Worm (Caenorhabditis elegans) whole organism, L4 larva: ENCODE results near the gene Y57G11C.1147.

Experiments
- F10B5.3 ChIP-seq: sonication (generic microtip); optimal IDR thresholded peaks from 2 replicates; lab custom pipeline; 2016; ENCODE audit warnings: mild to moderate bottlenecking, missing genetic modification characterization, missing compliant biosample characterization
- F26F4.8 ChIP-seq: fragments of 200-800 bp; sonication (Bioruptor generic); conservative IDR thresholded peaks from 2 replicates; pipeline ENCODE4 v1.3.6; 2022; ENCODE audit warnings: missing genetic modification characterization, missing compliant biosample characterization
- F49E8.2 ChIP-seq: sonication (generic microtip); optimal IDR thresholded peaks from 2 replicates; lab custom pipeline; 2016; ENCODE audit warnings: missing compliant biosample characterization, mild to moderate bottlenecking, missing genetic modification characterization, borderline replicate concordance
- Y105C5A.15 ChIP-seq: fragments of 200-800 bp; sonication (Bioruptor generic); IDR thresholded peaks from 2 replicates; pipeline ENCODE4 v1.3.6; 2022; ENCODE audit warnings: missing genetic modification characterization, missing compliant biosample characterization
- aha-1 ChIP-seq: fragments of 150-350 bp; peaks from one replicate; lab custom pipeline; 2014; ENCODE audit warnings: missing biosample characterization, missing genetic modification characterization
- aly-2 ChIP-seq: sonication (generic microtip); optimal IDR thresholded peaks from 2 replicates; lab custom pipeline; 2018; ENCODE audit warnings: missing biosample characterization, missing genetic modification characterization
- ctbp-1 ChIP-seq: fragments of 200-800 bp; sonication (Bioruptor generic); IDR thresholded peaks from 2 replicates; pipeline ENCODE4 v1.3.6; 2022; ENCODE audit warnings: missing genetic modification reagents, missing genetic modification characterization, missing compliant biosample characterization
- daf-16 ChIP-seq, 3 experiments: sonication (generic microtip); optimal IDR thresholded peaks; 2 replicates each; lab custom pipeline; 2016 to 2017; ENCODE audit warnings: missing genetic modification characterization in 3 of 3, missing genetic modification reagents in 3 of 3, mild to moderate bottlenecking in 2 of 3, missing compliant biosample characterization in 2 of 3, missing biosample characterization in 1 of 3, moderate library complexity in 1 of 3
- daf-19 ChIP-seq: fragments of 200-800 bp; sonication (Bioruptor generic); conservative IDR thresholded peaks from 2 replicates; pipeline ENCODE4 v1.3.6; 2022; ENCODE audit warnings: missing genetic modification characterization, missing compliant biosample characterization
- dmd-6 ChIP-seq: fragments of 200-800 bp; sonication (Bioruptor generic); IDR thresholded peaks from 2 replicates; pipeline ENCODE4 v1.3.6; 2022; ENCODE audit warnings: missing genetic modification reagents, missing genetic modification characterization, missing compliant biosample characterization
- dmd-8 ChIP-seq: fragments of 200-800 bp; sonication (Bioruptor generic); IDR thresholded peaks from 2 replicates; pipeline ENCODE4 v1.3.6; 2022; ENCODE audit warnings: missing genetic modification characterization, missing compliant biosample characterization
- duxl-1 ChIP-seq: sonication (generic microtip); optimal IDR thresholded peaks from 2 replicates; lab custom pipeline; 2016; ENCODE audit warnings: mild to moderate bottlenecking, missing genetic modification characterization, moderate library complexity, missing compliant biosample characterization; ENCODE audit not compliant: poor library complexity
- dve-1 ChIP-seq: sonication (generic microtip); optimal IDR thresholded peaks from 2 replicates; lab custom pipeline; 2017; ENCODE audit warnings: antibody characterized with exemption, mild to moderate bottlenecking, missing genetic modification characterization, missing compliant biosample characterization; ENCODE audit not compliant: insufficient read depth
- fkh-10 ChIP-seq: fragments of 150-350 bp; optimal IDR thresholded peaks from 2 replicates; lab custom pipeline; 2014; ENCODE audit warnings: missing biosample characterization, missing genetic modification reagents, missing genetic modification characterization
- hmg-1.1 ChIP-seq: fragments of 200-800 bp; sonication (Bioruptor generic); IDR thresholded peaks from 2 replicates; pipeline ENCODE4 v1.3.6; 2022; ENCODE audit warnings: missing genetic modification reagents, missing genetic modification characterization, missing compliant biosample characterization
- jun-1 ChIP-seq: fragments of 150-350 bp; optimal IDR thresholded peaks from 2 replicates; lab custom pipeline; 2014; ENCODE audit warnings: missing biosample characterization, missing genetic modification reagents, missing genetic modification characterization
- lin-13 ChIP-seq: fragments of 150-350 bp; optimal IDR thresholded peaks from 2 replicates; lab custom pipeline; 2014; ENCODE audit warnings: missing biosample characterization, missing genetic modification reagents, missing genetic modification characterization
- lin-29 ChIP-seq: fragments of 200-800 bp; sonication (Bioruptor generic); IDR thresholded peaks from 2 replicates; pipeline ENCODE4 v1.3.6; 2022; ENCODE audit warnings: missing genetic modification reagents, missing genetic modification characterization, missing compliant biosample characterization
- lin-38 ChIP-seq: fragments of 200-800 bp; sonication (Bioruptor generic); IDR thresholded peaks from 2 replicates; pipeline ENCODE4 v1.3.6; 2022; ENCODE audit warnings: missing genetic modification reagents, missing genetic modification characterization, missing compliant biosample characterization
- lin-39 ChIP-seq: fragments of 150-350 bp; optimal IDR thresholded peaks from 2 replicates; lab custom pipeline; 2014; ENCODE audit warnings: missing biosample characterization, missing genetic modification reagents, missing genetic modification characterization
- madf-5 ChIP-seq, 2 experiments: fragments of 200-800 bp; sonication (Bioruptor generic); IDR thresholded peaks; 2 replicates each; pipeline ENCODE4 v1.3.6; 2022; ENCODE audit warnings: missing compliant biosample characterization in 2 of 2, missing genetic modification characterization in 2 of 2
- madf-9 ChIP-seq: fragments of 200-800 bp; sonication (Bioruptor generic); conservative IDR thresholded peaks from 2 replicates; pipeline ENCODE4 v1.3.6; 2022; ENCODE audit warnings: missing genetic modification reagents, missing genetic modification characterization, missing compliant biosample characterization
- mdl-1 ChIP-seq, 2 experiments: fragments of 150-350 bp in 1 of 2; sonication (generic microtip) in 1 of 2; optimal IDR thresholded peaks; 2 replicates each; lab custom pipeline; 2014 to 2017; ENCODE audit warnings: missing biosample characterization in 2 of 2, missing genetic modification characterization in 2 of 2
- mdt-29 ChIP-seq: fragments of 200-800 bp; sonication (Bioruptor generic); IDR thresholded peaks from 2 replicates; pipeline ENCODE4 v1.3.6; 2022; ENCODE audit warnings: missing genetic modification reagents, missing genetic modification characterization, missing compliant biosample characterization
- mep-1 ChIP-seq: fragments of 150-350 bp; sonication (generic microtip); optimal IDR thresholded peaks from 3 replicates; lab custom pipeline; 2014; ENCODE audit warnings: missing biosample characterization, missing genetic modification characterization
- mxl-3 ChIP-seq: fragments of 200-800 bp; sonication (Bioruptor generic); optimal IDR thresholded peaks from 2 replicates; lab custom pipeline; 2018; ENCODE audit warnings: mild to moderate bottlenecking, missing genetic modification characterization, missing compliant biosample characterization
- nhr-10 ChIP-seq: fragments of 150-350 bp; optimal IDR thresholded peaks from 2 replicates; lab custom pipeline; 2014; ENCODE audit warnings: missing biosample characterization, missing genetic modification characterization
- nhr-41 ChIP-seq: fragments of 200-800 bp; sonication (Bioruptor generic); IDR thresholded peaks from 2 replicates; pipeline ENCODE4 v1.3.6; 2022; ENCODE audit warnings: missing genetic modification reagents, missing genetic modification characterization, missing compliant biosample characterization
- nhr-48 ChIP-seq: sonication (generic microtip); optimal IDR thresholded peaks from 2 replicates; lab custom pipeline; 2016; ENCODE audit warnings: mild to moderate bottlenecking, missing genetic modification characterization, missing compliant biosample characterization
- nhr-77 ChIP-seq: fragments of 150-350 bp; optimal IDR thresholded peaks from 2 replicates; lab custom pipeline; 2014; ENCODE audit warnings: missing biosample characterization, missing genetic modification characterization
- php-3 ChIP-seq: fragments of 200-800 bp; sonication (Bioruptor generic); IDR thresholded peaks from 2 replicates; pipeline ENCODE4 v1.3.6; 2022; ENCODE audit warnings: missing genetic modification reagents, missing genetic modification characterization, missing compliant biosample characterization
- snpc-1.2 ChIP-seq: fragments of 200-800 bp; sonication (Bioruptor generic); IDR thresholded peaks from 2 replicates; pipeline ENCODE4 v1.3.6; 2022; ENCODE audit warnings: missing genetic modification reagents, missing genetic modification characterization, missing compliant biosample characterization
- spr-3 ChIP-seq: fragments of 200-800 bp; sonication (Bioruptor generic); optimal IDR thresholded peaks from 2 replicates; lab custom pipeline; 2018; ENCODE audit warnings: mild to moderate bottlenecking, missing genetic modification characterization, missing compliant biosample characterization
- tra-1 ChIP-seq: fragments of 200-800 bp; sonication (Bioruptor generic); IDR thresholded peaks from 2 replicates; pipeline ENCODE4 v1.3.6; 2022; ENCODE audit warnings: missing genetic modification reagents, missing genetic modification characterization, missing compliant biosample characterization
- unc-130 ChIP-seq: sonication (generic microtip); optimal IDR thresholded peaks from 2 replicates; lab custom pipeline; 2016; ENCODE audit warnings: missing genetic modification reagents, missing genetic modification characterization, missing compliant biosample characterization
- unc-62 ChIP-seq, 3 experiments: fragments of 150-350 bp in 1 of 3; sonication (generic microtip); optimal IDR thresholded peaks in 2 of 3; peaks in 1 of 3; 1 replicate in 1 of 3; 2 replicates in 2 of 3; lab custom pipeline; 2014 to 2017; ENCODE audit warnings: missing biosample characterization in 3 of 3, missing genetic modification characterization in 3 of 3, missing genetic modification reagents in 3 of 3, missing genotype in 1 of 3
- zfp-3 ChIP-seq: fragments of 200-800 bp; sonication (Bioruptor generic); conservative IDR thresholded peaks from 2 replicates; pipeline ENCODE4 v1.3.6; 2022; ENCODE audit warnings: missing genetic modification reagents, missing genetic modification characterization, missing compliant biosample characterization
- zip-2 ChIP-seq: fragments of 150-350 bp; optimal IDR thresholded peaks from 2 replicates; lab custom pipeline; 2014; ENCODE audit warnings: missing biosample characterization, missing genetic modification characterization

Gene Y57G11C.1147

DNA sequence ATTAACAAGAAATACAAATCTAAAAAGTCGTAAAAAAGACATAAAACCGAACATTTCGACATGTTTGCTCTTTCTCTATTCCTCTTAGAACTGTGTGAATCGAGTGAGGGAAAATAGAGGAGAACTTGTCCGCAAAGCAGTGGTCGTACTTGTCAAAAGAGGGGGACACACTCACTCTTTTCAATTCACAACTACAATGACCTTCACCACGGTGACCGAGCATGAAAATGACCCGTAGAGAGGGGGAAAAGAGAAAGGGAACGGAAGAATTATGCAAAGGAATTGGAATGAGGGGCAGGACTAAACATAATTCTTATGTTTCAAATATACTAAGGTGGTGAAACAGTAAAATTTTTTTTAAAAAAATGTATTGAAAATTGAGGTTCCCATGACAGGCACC is 36.2 kb upstream of the Y57G11C.1147 start:
- TF ChIP-seq madf-5 (GFP tag; IDR thresholded peaks at IDR 0.05; lab: Robert Waterston, UW), result no peak
- 0 out of 2 replicates have a peak, but pooled peaks have one; percentile 17 for TF ChIP-seq php-3 (GFP tag; lab: Robert Waterston, UW)
- TF ChIP-seq dve-1, result peak; percentile 29
- no peak for TF ChIP-seq lin-13 (GFP tag; lab: Kevin White, UChicago)
- TF ChIP-seq lin-39 (tag; lab: Kevin White, UChicago), result no peak
- no peak for TF ChIP-seq Y105C5A.15 (GFP tag; lab: Robert Waterston, UW)
- TF ChIP-seq daf-16 (GFP tag; optimal IDR thresholded peaks at IDR 0.05; lab: Kevin White, UChicago), result no peak
- peak; percentile 28 for TF ChIP-seq daf-16 (tag; optimal IDR thresholded peaks at IDR 0.05; lab: Kevin White, UChicago)

DNA sequence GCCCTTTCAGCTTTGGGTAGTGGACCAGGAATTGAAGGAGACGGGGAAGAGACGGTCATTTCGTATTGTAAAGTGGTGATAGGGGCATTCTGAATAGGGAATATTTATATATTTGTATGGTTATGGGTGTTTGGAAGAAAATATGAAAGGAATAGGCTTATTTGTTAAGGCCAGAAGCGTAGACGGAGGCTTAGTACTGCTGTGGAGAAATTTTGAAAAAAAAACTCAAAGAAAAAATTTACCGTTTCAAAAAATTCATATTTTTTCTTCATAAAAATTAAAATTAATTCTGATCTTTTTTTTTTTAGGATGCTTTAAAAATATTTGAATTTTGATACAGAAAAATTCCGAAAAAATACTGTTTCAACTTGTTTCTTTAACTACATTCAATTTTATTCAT is 31.7 kb upstream of the Y57G11C.1147 start, which contains the start of gene hhat-2:
Gene hhat-2, minus strand, starts transcription at position 101 of the 400 bp plus-strand sequence.
- TF ChIP-seq ctbp-1 (no peak), mxl-3 (GFP tag; lab: Kevin White, UChicago) (no peak), dmd-6 (GFP tag; lab: Robert Waterston, UW) (no peak), aly-2 (tag; lab: Kevin White, UChicago) (no peak), duxl-1 (tag; lab: Kevin White, UChicago) (no peak), zip-2 (tag; lab: Kevin White, UChicago) (no peak), nhr-10 (no peak), F10B5.3 (tag; lab: Kevin White, UChicago) (no peak), nhr-77 (tag; lab: Kevin White, UChicago) (no peak), daf-19 (no peak), dmd-8 (no peak), lin-39 (tag; lab: Kevin White, UChicago) (no peak), jun-1 (no peak), lin-13 (GFP tag; lab: Kevin White, UChicago) (no peak), tra-1 (GFP tag; lab: Robert Waterston, UW) (no peak), mdl-1 (tag; optimal IDR thresholded peaks at IDR 0.05; lab: Kevin White, UChicago) (no peak)

DNA sequence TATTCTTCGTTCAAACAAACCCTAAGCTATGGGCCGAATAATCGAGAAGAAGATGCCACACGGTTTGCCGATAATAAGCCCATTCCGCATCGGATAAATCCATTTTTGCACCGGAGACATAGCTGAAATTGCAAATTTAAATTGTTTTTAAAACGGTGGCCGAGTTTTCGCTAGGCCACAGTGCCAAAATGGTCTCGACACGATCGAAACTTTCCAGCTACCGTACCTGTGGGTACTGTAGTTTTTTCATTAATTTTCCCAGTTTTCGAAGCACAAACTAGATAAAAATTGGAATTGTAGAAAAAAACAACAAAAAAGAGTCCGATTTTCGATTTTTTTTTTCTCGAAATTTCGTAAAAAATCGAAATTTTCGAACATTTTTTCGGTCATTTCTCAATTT is 30.9 kb upstream of the Y57G11C.1147 start:
- TF ChIP-seq unc-62 (GFP tag; optimal IDR thresholded peaks at IDR 0.05 in 1 of 2; lab: Kevin White, UChicago) (peak in 1 of 2 experiments; percentile 72), unc-62 (tag; optimal IDR thresholded peaks at IDR 0.05; lab: Kevin White, UChicago) (no peak), nhr-48 (no peak)

DNA sequence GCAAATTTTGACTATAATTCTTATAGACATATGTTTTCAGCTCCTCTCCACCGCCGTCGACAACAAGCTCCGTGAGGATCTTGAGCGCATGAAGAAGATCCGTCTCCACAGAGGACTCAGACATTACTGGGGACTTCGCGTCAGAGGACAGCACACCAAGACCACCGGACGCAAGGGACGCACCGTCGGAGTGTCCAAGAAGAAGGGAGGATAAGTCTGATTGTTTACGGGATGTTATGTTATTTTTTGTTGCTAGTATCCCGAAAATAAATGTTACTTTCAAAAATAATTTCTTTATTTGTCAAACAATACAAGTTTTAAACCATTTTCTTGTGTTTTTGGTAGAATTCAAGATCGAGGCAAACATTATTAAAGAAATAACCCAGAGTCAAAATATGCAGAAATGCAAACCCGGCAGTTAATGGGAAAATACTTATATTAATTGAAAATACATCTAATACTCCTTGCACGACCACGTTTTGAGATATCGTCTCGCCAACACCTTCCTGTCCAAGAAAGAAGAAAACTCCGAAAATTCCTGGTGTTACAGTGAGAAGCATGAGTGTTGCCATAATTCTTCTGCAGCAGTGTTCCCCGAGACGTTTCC is 28.9 kb upstream of the Y57G11C.1147 start:
- TF ChIP-seq zfp-3 (no peak), aha-1 (tag; lab: Kevin White, UChicago) (peak; percentile 86), snpc-1.2 (GFP tag; lab: Robert Waterston, UW) (peak; percentile 84), unc-62 (GFP tag; optimal IDR thresholded peaks at IDR 0.05 in 1 of 2; lab: Kevin White, UChicago) (peak in 1 of 2 experiments; percentile 52), unc-62 (tag; optimal IDR thresholded peaks at IDR 0.05; lab: Kevin White, UChicago) (no peak), lin-38 (peak; percentile 41), F49E8.2 (tag; lab: Kevin White, UChicago) (peak; percentile 12), ctbp-1 (no peak)
- TF ChIP-seq, all 104 proteins: peak for 5

DNA sequence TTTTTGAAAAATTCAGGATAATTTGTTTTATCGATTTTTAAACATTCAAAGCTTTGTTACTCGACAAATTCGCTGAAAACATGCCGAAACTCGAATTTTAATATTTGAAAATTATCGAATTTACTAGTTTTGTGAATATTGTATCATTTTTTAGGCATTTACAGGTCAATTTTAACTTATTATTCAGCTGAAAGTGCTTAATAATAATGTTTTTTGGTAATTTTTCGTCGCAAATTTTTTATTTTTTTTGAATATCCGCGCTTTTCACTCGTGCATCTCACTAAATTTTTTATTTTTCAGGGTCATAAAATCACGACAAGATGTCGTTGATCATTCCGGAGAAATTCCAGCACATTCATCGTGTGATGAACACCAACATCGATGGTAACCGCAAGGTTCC is 28.1 kb upstream of the Y57G11C.1147 start, which contains the start of gene rps-18:
Gene rps-18, plus strand, starts transcription at position 301 of the 400 bp plus-strand sequence.
- TF ChIP-seq lin-29 (GFP tag; lab: Robert Waterston, UW) (no peak), spr-3 (GFP tag; lab: Kevin White, UChicago) (no peak), lin-38 (no peak), fkh-10 (no peak), F49E8.2 (tag; lab: Kevin White, UChicago) (no peak), F26F4.8 (GFP tag; lab: Robert Waterston, UW) (no peak), mep-1 (tag; lab: Kevin White, UChicago) (no peak), unc-130 (GFP tag; lab: Kevin White, UChicago) (no peak), madf-9 (no peak), aha-1 (tag; lab: Kevin White, UChicago) (no peak), mdt-29 (GFP tag; lab: Robert Waterston, UW) (no peak), nhr-41 (GFP tag; lab: Robert Waterston, UW) (no peak), hmg-1.1 (GFP tag; lab: Robert Waterston, UW) (no peak), Y105C5A.15 (GFP tag; lab: Robert Waterston, UW) (no peak), aly-2 (tag; lab: Kevin White, UChicago) (no peak)
